Worm (Caenorhabditis elegans) whole organism, midembryonic: Measurements from ENCODE around the gene col-119.

Source experiments
- flt-1 ChIP-seq: fragments of 200-800 bp; sonication (Bioruptor generic); IDR thresholded peaks from 2 replicates; pipeline ENCODE4 v1.3.6; 2022; ENCODE audit warnings: missing genetic modification characterization, missing compliant biosample characterization
- med-1 ChIP-seq: sonication (generic microtip); optimal IDR thresholded peaks from 2 replicates; lab custom pipeline; 2017; ENCODE audit warnings: missing genetic modification characterization, mild to moderate bottlenecking, missing compliant biosample characterization, antibody characterized with exemption, missing genetic modification reagents; ENCODE audit not compliant: insufficient read depth
- ref-1 ChIP-seq: fragments of 200-800 bp; sonication (Bioruptor generic); conservative IDR thresholded peaks from 2 replicates; pipeline ENCODE4 v1.3.6; 2022; ENCODE audit warnings: missing genetic modification reagents, missing genetic modification characterization, missing compliant biosample characterization
- tab-1 ChIP-seq: fragments of 200-800 bp; sonication (Bioruptor generic); IDR thresholded peaks from 2 replicates; pipeline ENCODE4 v1.3.6; 2022; ENCODE audit warnings: missing genetic modification characterization, missing compliant biosample characterization
- ztf-23 ChIP-seq: fragments of 200-800 bp; sonication (Bioruptor generic); IDR thresholded peaks from 2 replicates; pipeline ENCODE4 v1.3.6; 2022; ENCODE audit warnings: missing genetic modification reagents, missing genetic modification characterization, missing compliant biosample characterization
- ztf-29 ChIP-seq: fragments of 200-800 bp; sonication (Bioruptor generic); IDR thresholded peaks from 2 replicates; pipeline ENCODE4 v1.3.6; 2022; ENCODE audit warnings: missing genetic modification reagents, missing genetic modification characterization, missing compliant biosample characterization

DNA sequence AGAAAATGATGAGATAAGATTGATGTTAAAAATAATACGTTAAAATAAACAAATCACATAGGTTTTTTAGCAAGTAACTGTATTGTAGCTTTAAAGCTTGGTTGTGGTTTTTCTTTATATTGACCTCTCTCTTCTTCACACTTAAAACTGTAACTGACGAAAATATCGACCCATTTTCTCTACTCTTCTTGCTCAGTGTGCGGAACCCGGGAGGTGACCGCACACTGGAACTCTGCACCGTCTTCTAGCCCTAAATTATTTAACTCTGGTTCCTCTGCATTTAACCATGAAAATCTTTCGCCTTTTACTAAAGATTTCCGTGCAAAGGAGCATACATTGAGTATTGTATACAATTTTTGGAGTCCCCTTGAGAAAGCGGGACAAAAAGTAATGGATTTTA, 14.9 kb upstream of the col-119 start:
- no peak for TF ChIP-seq ztf-29 (GFP tag; lab: Robert Waterston, UW)
- TF ChIP-seq med-1 (GFP tag; lab: Kevin White, UChicago): no peak
- no peak for TF ChIP-seq ztf-23
- TF ChIP-seq flt-1 (GFP tag; lab: Robert Waterston, UW): no peak
- no peak for TF ChIP-seq tab-1 (GFP tag; lab: Robert Waterston, UW)
- TF ChIP-seq ref-1 (GFP tag; lab: Robert Waterston, UW): no peak
